Worm (Caenorhabditis elegans) whole organism, early embryonic: ENCODE measurements around the gene mrpl-44.

Source experiments
- B0310.2 ChIP-seq: sonication (generic microtip); optimal IDR thresholded peaks from 2 replicates; lab custom pipeline; 2016; ENCODE audit warnings: mild to moderate bottlenecking, missing genetic modification characterization, missing compliant biosample characterization
- F13C5.2 ChIP-seq: sonication (generic microtip); optimal IDR thresholded peaks from 2 replicates; lab custom pipeline; 2017; ENCODE audit warnings: mild to moderate bottlenecking, missing genetic modification characterization, inconsistent platforms, missing compliant biosample characterization
- aly-1 ChIP-seq: sonication (generic microtip); optimal IDR thresholded peaks from 2 replicates; lab custom pipeline; 2016; ENCODE audit warnings: missing genetic modification characterization, missing compliant biosample characterization
- ama-1 ChIP-seq: fragments of 150-350 bp; optimal IDR thresholded peaks from 2 replicates; lab custom pipeline; 2014
- ceh-13 ChIP-seq: fragments of 200-800 bp; sonication (Bioruptor generic); optimal IDR thresholded peaks from 2 replicates; lab custom pipeline; 2018; ENCODE audit warnings: mild to moderate bottlenecking, missing genetic modification characterization, missing compliant biosample characterization
- ceh-36 ChIP-seq: sonication (generic microtip); optimal IDR thresholded peaks from 2 replicates; lab custom pipeline; 2016; ENCODE audit warnings: missing genetic modification characterization, inconsistent platforms, missing compliant biosample characterization
- ets-7 ChIP-seq: sonication (generic microtip); optimal IDR thresholded peaks from 2 replicates; lab custom pipeline; 2016; ENCODE audit warnings: missing genotype, missing genetic modification characterization, missing compliant biosample characterization
- flt-1 ChIP-seq: fragments of 200-800 bp; sonication (Bioruptor generic); IDR thresholded peaks from 2 replicates; pipeline ENCODE4 v1.3.6; 2022; ENCODE audit warnings: missing genetic modification characterization, missing compliant biosample characterization
- hmbx-1 ChIP-seq: sonication (generic microtip); optimal IDR thresholded peaks from 2 replicates; lab custom pipeline; 2016; ENCODE audit warnings: mild to moderate bottlenecking, missing genetic modification characterization, missing compliant biosample characterization
- hmg-4 ChIP-seq: fragments of 200-800 bp; sonication (Bioruptor generic); optimal IDR thresholded peaks from 2 replicates; lab custom pipeline; 2018; ENCODE audit warnings: mild to moderate bottlenecking, missing genetic modification characterization, missing compliant biosample characterization
- hnd-1 ChIP-seq: sonication (generic microtip); optimal IDR thresholded peaks from 2 replicates; lab custom pipeline; 2016; ENCODE audit warnings: missing genetic modification characterization, missing compliant biosample characterization
- pes-1 ChIP-seq: fragments of 200-800 bp; sonication (Bioruptor generic); IDR thresholded peaks from 2 replicates; pipeline ENCODE4 v1.3.6; 2022; ENCODE audit warnings: missing genetic modification reagents, missing genetic modification characterization, missing compliant biosample characterization
- scrt-1 ChIP-seq: fragments of 200-800 bp; sonication (Bioruptor generic); IDR thresholded peaks from 2 replicates; pipeline ENCODE4 v1.3.6; 2022; ENCODE audit warnings: missing genetic modification characterization, missing compliant biosample characterization
- sea-1 ChIP-seq: fragments of 200-800 bp; sonication (Bioruptor generic); conservative IDR thresholded peaks from 2 replicates; pipeline ENCODE4 v1.3.6; 2022; ENCODE audit warnings: missing genetic modification characterization, missing compliant biosample characterization
- tbx-11 ChIP-seq: fragments of 200-800 bp; sonication (Bioruptor generic); IDR thresholded peaks from 2 replicates; pipeline ENCODE4 v1.3.6; 2022; ENCODE audit warnings: missing genetic modification characterization, missing compliant biosample characterization
- tbx-37 ChIP-seq: fragments of 200-800 bp; sonication (Bioruptor generic); conservative IDR thresholded peaks from 2 replicates; pipeline ENCODE4 v1.3.6; 2022; ENCODE audit warnings: missing genetic modification reagents, missing genetic modification characterization, missing compliant biosample characterization
- tra-4 ChIP-seq: sonication (generic microtip); optimal IDR thresholded peaks from 2 replicates; lab custom pipeline; 2017; ENCODE audit warnings: missing genetic modification characterization, missing compliant biosample characterization

Gene mrpl-44

DNA sequence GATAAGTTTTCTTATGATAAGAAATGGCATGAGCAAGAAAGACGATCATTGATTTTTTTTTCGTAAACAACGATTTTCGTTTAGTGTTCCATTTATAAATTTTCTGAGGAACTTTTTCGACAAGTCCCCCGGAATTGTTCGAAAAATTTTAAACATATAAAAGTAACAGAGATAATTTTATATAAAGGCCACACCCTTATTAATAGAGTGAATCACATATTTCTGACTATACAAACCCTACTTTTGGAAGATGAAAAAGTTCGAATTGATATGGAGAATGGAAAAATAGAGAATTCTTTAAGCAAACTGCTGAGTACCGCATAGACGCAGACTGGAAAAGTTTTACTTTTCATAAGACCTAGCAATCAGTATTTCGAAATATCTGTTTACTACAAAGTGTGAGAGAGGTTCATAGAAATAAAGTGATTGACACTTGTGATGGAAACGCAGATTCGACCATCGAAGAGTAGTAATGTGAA lies 38.0 kb downstream of the mrpl-44 start:
- TF ChIP-seq ceh-36 (tag; lab: Kevin White, UChicago): peak; percentile 3
- TF ChIP-seq hmg-4 (GFP tag; lab: Kevin White, UChicago): no peak
- no peak for TF ChIP-seq tbx-11 (GFP tag; lab: Robert Waterston, UW)
- TF ChIP-seq scrt-1 (GFP tag; lab: Robert Waterston, UW): no peak
- no peak for TF ChIP-seq F13C5.2
- no peak for TF ChIP-seq tbx-37 (GFP tag; lab: Robert Waterston, UW)
- no peak for TF ChIP-seq flt-1 (GFP tag; lab: Robert Waterston, UW)
- no peak for TF ChIP-seq B0310.2 (tag; lab: Kevin White, UChicago)
- no peak for TF ChIP-seq tra-4 (tag; lab: Kevin White, UChicago)
- no peak for TF ChIP-seq hmbx-1 (tag; lab: Kevin White, UChicago)
- no peak for TF ChIP-seq pes-1 (GFP tag; lab: Robert Waterston, UW)
- TF ChIP-seq hnd-1: peak; percentile 61
- TF ChIP-seq ceh-13 (GFP tag; lab: Kevin White, UChicago): no peak
- TF ChIP-seq ets-7 (tag; lab: Kevin White, UChicago): no peak
- TF ChIP-seq sea-1 (GFP tag; lab: Robert Waterston, UW): peak; percentile 47; the same call in 1 of the 2 replicates
- TF ChIP-seq ama-1 (lab: Kevin White, UChicago): no peak
- TF ChIP-seq aly-1 (tag; lab: Kevin White, UChicago): no peak

DNA sequence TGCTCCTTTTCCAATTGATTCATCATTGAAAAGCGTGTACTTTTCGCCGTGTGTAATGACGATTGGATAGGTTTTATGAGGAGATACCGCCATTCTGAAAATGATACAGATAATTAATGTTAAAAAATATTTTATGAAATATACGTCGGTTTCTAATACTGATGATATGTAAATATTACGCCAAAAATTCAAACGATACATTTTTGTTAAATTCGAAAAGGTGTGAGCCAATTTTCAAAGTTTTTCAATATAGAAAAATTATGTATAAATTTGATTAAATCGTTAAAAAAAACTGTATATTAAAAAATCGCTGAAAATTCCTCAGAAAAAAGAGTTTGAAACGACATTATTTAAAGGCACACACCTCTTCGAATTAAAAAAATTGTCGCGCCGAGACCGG lies 38.6 kb downstream of the mrpl-44 start, which contains the start of gene ikke-1:
ikke-1 (minus strand) TSS at position 101 of the 400 bp plus-strand sequence.
- no peak for TF ChIP-seq ceh-36 (tag; lab: Kevin White, UChicago)
- TF ChIP-seq B0310.2 (tag; lab: Kevin White, UChicago): no peak
- TF ChIP-seq pes-1 (GFP tag; lab: Robert Waterston, UW): no peak
- TF ChIP-seq hmg-4 (GFP tag; lab: Kevin White, UChicago): no peak
- no peak for TF ChIP-seq hnd-1
- TF ChIP-seq scrt-1 (GFP tag; lab: Robert Waterston, UW): no peak
- TF ChIP-seq F13C5.2: no peak

DNA sequence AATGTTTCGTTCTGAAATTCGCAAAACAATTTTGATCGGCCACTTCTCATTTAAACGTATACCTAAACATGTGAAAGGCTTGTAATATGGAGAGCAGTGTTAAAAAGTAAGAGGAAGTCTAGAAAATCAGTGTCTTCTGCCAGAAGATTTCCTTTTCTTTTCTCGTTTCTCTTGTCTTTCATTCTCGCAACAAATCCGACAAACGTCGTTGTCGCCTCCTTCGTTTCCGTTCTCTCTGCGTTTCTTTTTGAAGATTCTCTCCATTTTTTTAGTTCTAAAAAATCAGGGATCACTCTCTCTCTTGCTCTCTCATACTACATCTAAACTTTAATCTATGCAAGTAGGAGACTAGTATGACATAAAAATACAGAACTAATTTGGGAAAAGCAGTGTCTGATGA lies 41.9 kb downstream of the mrpl-44 start:
- TF ChIP-seq tbx-11 (GFP tag; lab: Robert Waterston, UW): no peak
- no peak for TF ChIP-seq aly-1 (tag; lab: Kevin White, UChicago)

DNA sequence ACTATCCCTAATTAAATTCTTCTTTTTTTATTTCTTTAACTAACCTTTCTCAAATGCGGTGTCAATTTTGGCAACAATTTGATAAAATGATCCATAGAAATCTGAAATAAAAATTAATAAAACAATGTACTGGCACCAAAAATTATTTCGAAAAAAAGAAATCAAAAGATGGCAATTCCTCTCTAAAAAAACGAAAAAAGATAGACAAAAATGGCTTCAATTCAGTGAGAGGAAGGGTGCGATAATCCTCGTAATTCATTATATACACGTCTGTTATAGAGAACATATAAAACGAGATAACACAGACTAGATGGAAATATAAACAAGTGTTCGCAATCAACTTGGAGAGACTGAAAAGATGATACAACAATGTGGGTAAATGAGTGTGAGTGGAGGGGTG lies 43.3 kb downstream of the mrpl-44 start, which contains the start of gene R107.2:
R107.2 (minus strand) TSS at position 101 of the 400 bp plus-strand sequence.
- no peak for TF ChIP-seq pes-1 (GFP tag; lab: Robert Waterston, UW)

DNA sequence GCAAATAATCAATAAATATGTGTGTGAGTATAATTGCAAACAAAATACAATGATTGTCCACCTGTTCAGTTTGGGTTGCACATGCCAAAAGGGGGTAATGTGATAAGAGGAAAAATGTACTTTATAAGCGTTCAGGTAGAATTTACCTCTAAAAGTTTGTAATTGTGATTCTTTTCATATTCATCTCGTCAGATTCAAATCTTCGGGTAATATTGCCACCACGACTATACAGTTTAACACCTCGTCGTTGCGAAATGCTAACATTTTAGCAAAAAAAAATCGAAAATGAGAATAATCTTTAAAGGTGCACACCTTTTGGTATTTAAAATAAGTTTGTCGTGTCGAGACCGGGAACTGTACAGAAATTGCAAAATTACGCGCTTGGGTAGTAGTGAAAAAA lies 46.0 kb downstream of the mrpl-44 start, which contains the start of gene nac-2:
nac-2 (minus strand) TSS at position 101 of the 400 bp plus-strand sequence.
- no peak for TF ChIP-seq hmg-4 (GFP tag; lab: Kevin White, UChicago)
- TF ChIP-seq tbx-11 (GFP tag; lab: Robert Waterston, UW): no peak
- TF ChIP-seq sea-1 (GFP tag; lab: Robert Waterston, UW): no peak
- TF ChIP-seq scrt-1 (GFP tag; lab: Robert Waterston, UW): no peak
- TF ChIP-seq hnd-1: no peak
- no peak for TF ChIP-seq B0310.2 (tag; lab: Kevin White, UChicago)
- TF ChIP-seq F13C5.2: no peak
- TF ChIP-seq ama-1 (lab: Kevin White, UChicago): no peak
- TF ChIP-seq tra-4 (tag; lab: Kevin White, UChicago): no peak
- no peak for TF ChIP-seq flt-1 (GFP tag; lab: Robert Waterston, UW)
- no peak for TF ChIP-seq aly-1 (tag; lab: Kevin White, UChicago)
- TF ChIP-seq tbx-37 (GFP tag; lab: Robert Waterston, UW): no peak
- no peak for TF ChIP-seq ceh-36 (tag; lab: Kevin White, UChicago)
- TF ChIP-seq ets-7 (tag; lab: Kevin White, UChicago): no peak
- TF ChIP-seq hmbx-1 (tag; lab: Kevin White, UChicago): no peak
- no peak for TF ChIP-seq pes-1 (GFP tag; lab: Robert Waterston, UW)
- TF ChIP-seq ceh-13 (GFP tag; lab: Kevin White, UChicago): no peak

DNA sequence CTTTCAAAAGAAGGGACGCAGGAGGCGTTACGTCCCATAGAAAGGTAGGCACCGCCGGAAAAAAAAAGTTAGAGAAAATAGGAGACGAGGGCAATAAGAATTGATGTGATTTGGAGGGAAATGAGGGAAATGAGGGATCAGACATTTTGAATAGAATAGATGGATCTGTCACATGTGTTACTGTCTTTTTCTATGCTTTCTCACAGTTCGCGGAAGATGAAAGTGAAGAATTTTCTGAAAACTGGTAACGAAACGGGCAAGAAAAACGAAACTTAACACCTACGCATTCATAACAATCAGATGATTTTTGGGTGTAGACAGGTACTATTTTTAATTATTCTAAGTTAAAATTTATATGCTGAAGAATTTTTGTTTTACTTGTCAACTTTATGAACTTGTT lies 51.5 kb downstream of the mrpl-44 start, which contains the start of gene R107.9:
R107.9 (plus strand) TSS at position 301 of the 400 bp plus-strand sequence.
- no peak for TF ChIP-seq sea-1 (GFP tag; lab: Robert Waterston, UW)
- no peak for TF ChIP-seq pes-1 (GFP tag; lab: Robert Waterston, UW)
- TF ChIP-seq aly-1 (tag; lab: Kevin White, UChicago): no peak
- no peak for TF ChIP-seq F13C5.2
- TF ChIP-seq tbx-37 (GFP tag; lab: Robert Waterston, UW): no peak
- TF ChIP-seq hmg-4 (GFP tag; lab: Kevin White, UChicago): no peak
- TF ChIP-seq ceh-36 (tag; lab: Kevin White, UChicago): no peak
- TF ChIP-seq tbx-11 (GFP tag; lab: Robert Waterston, UW): no peak
- no peak for TF ChIP-seq hmbx-1 (tag; lab: Kevin White, UChicago)
- TF ChIP-seq ceh-13 (GFP tag; lab: Kevin White, UChicago): no peak
- TF ChIP-seq ama-1 (lab: Kevin White, UChicago): no peak
- TF ChIP-seq hnd-1: no peak
- TF ChIP-seq tra-4 (tag; lab: Kevin White, UChicago): no peak
- TF ChIP-seq ets-7 (tag; lab: Kevin White, UChicago): no peak
- no peak for TF ChIP-seq flt-1 (GFP tag; lab: Robert Waterston, UW)

DNA sequence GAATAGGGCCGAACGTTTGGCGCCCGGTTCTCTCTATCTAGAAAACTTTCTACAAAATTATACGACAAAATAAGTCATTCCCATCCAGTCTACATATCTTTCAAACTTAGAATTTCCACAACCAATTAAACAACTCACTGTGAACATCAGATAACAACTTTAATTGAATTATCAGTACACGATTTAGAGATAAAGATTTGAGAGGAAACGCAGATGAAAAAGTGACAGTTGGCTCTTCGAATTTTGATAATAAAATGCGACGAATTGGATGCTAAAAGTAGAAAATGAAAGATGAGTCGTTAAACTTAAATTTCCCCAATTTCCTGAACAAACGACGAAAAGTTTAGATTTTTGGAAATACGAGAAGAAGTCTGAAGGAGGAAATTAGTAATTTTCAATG lies 54.1 kb downstream of the mrpl-44 start:
- TF ChIP-seq F13C5.2 (no peak), ama-1 (lab: Kevin White, UChicago) (no peak), hmg-4 (GFP tag; lab: Kevin White, UChicago) (no peak), hnd-1 (no peak), flt-1 (GFP tag; lab: Robert Waterston, UW) (no peak), B0310.2 (tag; lab: Kevin White, UChicago) (no peak), scrt-1 (GFP tag; lab: Robert Waterston, UW) (no peak), tra-4 (tag; lab: Kevin White, UChicago) (no peak), sea-1 (GFP tag; lab: Robert Waterston, UW) (no peak)
